Fruit fly (Drosophila melanogaster) whole organism, embryonic: ENCODE results near the gene bero.
A peak's percentile ranks its signal among the peaks of the same experiment; 100 is the strongest.

Experiments used
- Atf6 ChIP-seq: fragments of 200-800 bp; sonication (Bioruptor generic); IDR thresholded peaks from 2 replicates; pipeline ENCODE4 v1.3.6; 2022; ENCODE audit warnings: missing biosample characterization, missing genetic modification characterization
- B-H1 ChIP-seq: fragments of 200-800 bp; sonication (Bioruptor generic); IDR thresholded peaks from 3 replicates; pipeline ENCODE4 v1.3.6; 2022; ENCODE audit warnings: missing biosample characterization, missing genetic modification characterization
- CG10366 ChIP-seq: fragments of 200-800 bp; sonication (Bioruptor generic); IDR thresholded peaks from 2 replicates; pipeline ENCODE4 v1.3.6; 2022; ENCODE audit warnings: missing biosample characterization, missing genetic modification characterization
- CG1529 ChIP-seq: fragments of 200-800 bp; sonication (Bioruptor generic); optimal IDR thresholded peaks from 3 replicates; lab custom pipeline; 2018; ENCODE audit warnings: missing biosample characterization, missing genetic modification characterization
- CG18262 ChIP-seq: fragments of 200-800 bp; optimal IDR thresholded peaks from 3 replicates; lab custom pipeline; 2019; ENCODE audit warnings: missing biosample characterization, mild to moderate bottlenecking, missing genetic modification characterization, moderate library complexity
- CG2120 ChIP-seq: fragments of 200-800 bp; sonication (Bioruptor generic); optimal IDR thresholded peaks from 3 replicates; lab custom pipeline; 2016; ENCODE audit warnings: missing biosample characterization, missing genetic modification characterization
- CG30431 ChIP-seq: fragments of 200-800 bp; sonication (Bioruptor generic); optimal IDR thresholded peaks from 2 replicates; lab custom pipeline; 2017; ENCODE audit warnings: missing biosample characterization, missing genetic modification characterization
- CG31441 ChIP-seq: fragments of 200-800 bp; sonication (Bioruptor generic); IDR thresholded peaks from 2 replicates; pipeline ENCODE4 v1.3.6; 2022; ENCODE audit warnings: missing biosample characterization, missing genetic modification characterization
- CG7786 ChIP-seq: fragments of 200-800 bp; sonication (Bioruptor generic); optimal IDR thresholded peaks from 2 replicates; lab custom pipeline; 2016; ENCODE audit warnings: missing biosample characterization, missing genetic modification characterization
- CG8290 ChIP-seq, 3 experiments: fragments of 200-800 bp; sonication (Bioruptor generic); optimal IDR thresholded peaks; 2 replicates each; lab custom pipeline; 2016 to 2019; ENCODE audit warnings: missing biosample characterization in 3 of 3, missing genetic modification characterization in 3 of 3, mild to moderate bottlenecking in 2 of 3, moderate library complexity in 1 of 3
- CG8388 ChIP-seq: fragments of 200-800 bp; sonication (Bioruptor generic); optimal IDR thresholded peaks from 2 replicates; lab custom pipeline; 2019; ENCODE audit warnings: missing biosample characterization, mild to moderate bottlenecking, missing genetic modification characterization, moderate library complexity
- CG9437 ChIP-seq: fragments of 200-800 bp; sonication (Bioruptor generic); optimal IDR thresholded peaks from 2 replicates; lab custom pipeline; 2018; ENCODE audit warnings: missing biosample characterization, mild to moderate bottlenecking, missing genetic modification characterization
- CG9609 ChIP-seq: fragments of 200-800 bp; sonication (Bioruptor generic); optimal IDR thresholded peaks from 3 replicates; lab custom pipeline; 2016; ENCODE audit warnings: missing biosample characterization, missing genetic modification characterization
- Dll ChIP-seq: fragments of 200-800 bp; sonication (Bioruptor generic); IDR thresholded peaks from 4 replicates; pipeline ENCODE4 v1.3.6; 2022; ENCODE audit warnings: missing biosample characterization, missing genetic modification characterization; ENCODE audit not compliant: partially characterized antibody
- Hr3 ChIP-seq: fragments of 200-800 bp; sonication (Bioruptor generic); optimal IDR thresholded peaks from 3 replicates; lab custom pipeline; 2016; ENCODE audit warnings: missing biosample characterization, missing genetic modification characterization
- MESR4 ChIP-seq: fragments of 200-800 bp; sonication (Bioruptor generic); optimal IDR thresholded peaks from 2 replicates; lab custom pipeline; 2018; ENCODE audit warnings: missing biosample characterization, mild to moderate bottlenecking, missing genetic modification characterization, moderate library complexity
- Oaz ChIP-seq: fragments of 200-800 bp; sonication (Bioruptor generic); IDR thresholded peaks from 2 replicates; pipeline ENCODE4 v1.3.6; 2022; ENCODE audit warnings: missing biosample characterization, missing genetic modification characterization
- Oli ChIP-seq: fragments of 200-800 bp; sonication (Bioruptor generic); optimal IDR thresholded peaks from 2 replicates; lab custom pipeline; 2018; ENCODE audit warnings: missing biosample characterization, mild to moderate bottlenecking, missing genetic modification characterization, moderate library complexity
- Pdp1 ChIP-seq, 2 experiments: fragments of 200-800 bp; sonication (Bioruptor generic); optimal IDR thresholded peaks; 3 replicates each; lab custom pipeline; 2016; ENCODE audit warnings: missing biosample characterization in 2 of 2, missing genetic modification characterization in 2 of 2, mild to moderate bottlenecking in 1 of 2, moderate library complexity in 1 of 2
- Sox100B ChIP-seq: fragments of 200-800 bp; sonication (Bioruptor generic); optimal IDR thresholded peaks from 3 replicates; lab custom pipeline; 2018; ENCODE audit warnings: missing biosample characterization, mild to moderate bottlenecking, missing genetic modification characterization
- Sry-β ChIP-seq: fragments of 200-800 bp; sonication (Bioruptor generic); optimal IDR thresholded peaks from 2 replicates; lab custom pipeline; 2018; ENCODE audit warnings: missing biosample characterization, mild to moderate bottlenecking, missing genetic modification characterization, moderate library complexity
- Xbp1 ChIP-seq: fragments of 200-800 bp; sonication (Bioruptor generic); optimal IDR thresholded peaks from 3 replicates; lab custom pipeline; 2016; ENCODE audit warnings: missing biosample characterization, mild to moderate bottlenecking, missing genetic modification characterization
- Xrp1 ChIP-seq: fragments of 200-800 bp; sonication (Bioruptor generic); IDR thresholded peaks from 2 replicates; pipeline ENCODE4 v1.3.6; 2022; ENCODE audit warnings: missing biosample characterization, missing genetic modification characterization
- abd-A ChIP-seq: fragments of 200-800 bp; sonication (Bioruptor generic); optimal IDR thresholded peaks from 3 replicates; lab custom pipeline; 2019; ENCODE audit warnings: missing biosample characterization, mild to moderate bottlenecking, missing genetic modification characterization, moderate library complexity
- al ChIP-seq: fragments of 200-800 bp; sonication (Bioruptor generic); IDR thresholded peaks from 2 replicates; pipeline ENCODE4 v1.3.6; 2022; ENCODE audit warnings: missing biosample characterization, missing genetic modification characterization
- cad ChIP-seq: fragments of >200 bp; optimal IDR thresholded peaks from 2 replicates; lab custom pipeline; 2017; ENCODE audit warnings: missing biosample characterization, missing genetic modification characterization
- chif ChIP-seq, 2 experiments: fragments of 200-800 bp; sonication (Bioruptor generic); optimal IDR thresholded peaks; 3 replicates each; lab custom pipeline; 2016; ENCODE audit warnings: missing biosample characterization in 2 of 2, missing genetic modification characterization in 2 of 2
- disco-r ChIP-seq: fragments of 200-800 bp; sonication (Bioruptor generic); optimal IDR thresholded peaks from 2 replicates; lab custom pipeline; 2016; ENCODE audit warnings: missing biosample characterization, missing genetic modification characterization
- grau ChIP-seq: fragments of 200-800 bp; optimal IDR thresholded peaks from 3 replicates; lab custom pipeline; 2019; ENCODE audit warnings: missing biosample characterization, mild to moderate bottlenecking, missing genetic modification characterization, moderate library complexity
- gro ChIP-seq: fragments of 200-800 bp; sonication (Bioruptor generic); optimal IDR thresholded peaks from 2 replicates; lab custom pipeline; 2016; ENCODE audit warnings: missing biosample characterization, missing genetic modification characterization
- hkb ChIP-seq, 2 experiments: fragments of 200-800 bp in 1 of 2; fragments of >200 bp in 1 of 2; sonication (Bioruptor generic) in 1 of 2; IDR thresholded peaks in 1 of 2; optimal IDR thresholded peaks in 1 of 2; 2 replicates each; pipeline versions ENCODE4 v1.3.6 to Lab custom; 2017 to 2022; ENCODE audit warnings: missing biosample characterization in 1 of 2, missing genetic modification characterization in 1 of 2
- lola ChIP-seq, 3 experiments: fragments of >200 bp in 2 of 3; fragments of 200-800 bp in 1 of 3; sonication (Bioruptor generic) in 1 of 3; optimal IDR thresholded peaks; 2 replicates each; lab custom pipeline; 2017 to 2019; ENCODE audit warnings: missing biosample characterization in 3 of 3, missing genetic modification characterization in 3 of 3, mild to moderate bottlenecking in 1 of 3, moderate library complexity in 1 of 3
- nmo ChIP-seq: fragments of 200-800 bp; sonication (Bioruptor generic); optimal IDR thresholded peaks from 2 replicates; lab custom pipeline; 2018; ENCODE audit warnings: missing biosample characterization, mild to moderate bottlenecking, missing genetic modification characterization, moderate library complexity
- odd ChIP-seq: fragments of 200-800 bp; sonication (Bioruptor generic); optimal IDR thresholded peaks from 2 replicates; lab custom pipeline; 2017; ENCODE audit warnings: missing biosample characterization, mild to moderate bottlenecking, missing genetic modification characterization
- prd ChIP-seq, 3 experiments: fragments of >200 bp in 2 of 3; fragments of 200-800 bp in 1 of 3; sonication (Bioruptor generic) in 1 of 3; optimal IDR thresholded peaks in 2 of 3; IDR thresholded peaks in 1 of 3; 2 replicates in 2 of 3; 3 replicates in 1 of 3; pipeline versions ENCODE4 v1.3.6 to Lab custom; 2017 to 2022; ENCODE audit warnings: missing biosample characterization in 1 of 3, missing genetic modification characterization in 1 of 3
- shn ChIP-seq: fragments of 200-800 bp; sonication (Bioruptor generic); optimal IDR thresholded peaks from 3 replicates; lab custom pipeline; 2016; ENCODE audit warnings: missing biosample characterization, missing genetic modification characterization
- sima ChIP-seq: fragments of 200-800 bp; sonication (Bioruptor generic); optimal IDR thresholded peaks from 2 replicates; lab custom pipeline; 2016; ENCODE audit warnings: missing biosample characterization, missing genetic modification characterization
- slbo ChIP-seq: fragments of 200-800 bp; sonication (Bioruptor generic); IDR thresholded peaks from 2 replicates; pipeline ENCODE4 v1.3.6; 2022; ENCODE audit warnings: missing biosample characterization, missing genetic modification characterization
- stwl ChIP-seq: fragments of 200-800 bp; sonication (Bioruptor generic); optimal IDR thresholded peaks from 3 replicates; lab custom pipeline; 2018; ENCODE audit warnings: missing biosample characterization, mild to moderate bottlenecking, missing genetic modification characterization, moderate library complexity
- tap ChIP-seq: fragments of 200-800 bp; optimal IDR thresholded peaks from 3 replicates; lab custom pipeline; 2019; ENCODE audit warnings: missing biosample characterization, mild to moderate bottlenecking, missing genetic modification characterization, moderate library complexity
- tio ChIP-seq: fragments of 200-800 bp; sonication (Bioruptor generic); optimal IDR thresholded peaks from 2 replicates; lab custom pipeline; 2017; ENCODE audit warnings: missing biosample characterization, missing genetic modification characterization, inconsistent platforms
- tll ChIP-seq, 2 experiments: fragments of 200-800 bp in 1 of 2; fragments of >200 bp in 1 of 2; sonication (Bioruptor generic) in 1 of 2; optimal IDR thresholded peaks; 2 replicates each; lab custom pipeline; 2017 to 2019; ENCODE audit warnings: missing biosample characterization in 2 of 2, missing genetic modification characterization in 2 of 2, mild to moderate bottlenecking in 1 of 2, moderate library complexity in 1 of 2
- tna ChIP-seq: fragments of 200-800 bp; sonication (Bioruptor generic); IDR thresholded peaks from 2 replicates; pipeline ENCODE4 v1.3.6; 2022; ENCODE audit warnings: missing biosample characterization, missing genetic modification characterization; ENCODE audit not compliant: partially characterized antibody
- trh ChIP-seq: fragments of 200-800 bp; sonication (Bioruptor generic); optimal IDR thresholded peaks from 2 replicates; lab custom pipeline; 2016; ENCODE audit warnings: missing biosample characterization, missing genetic modification characterization
- unpg ChIP-seq: fragments of 200-800 bp; sonication (Bioruptor generic); optimal IDR thresholded peaks from 3 replicates; lab custom pipeline; 2018; ENCODE audit warnings: missing biosample characterization, mild to moderate bottlenecking, missing genetic modification characterization, moderate library complexity
- zf30C ChIP-seq: fragments of 200-800 bp; sonication (Bioruptor generic); optimal IDR thresholded peaks from 3 replicates; lab custom pipeline; 2018; ENCODE audit warnings: missing biosample characterization, mild to moderate bottlenecking, missing genetic modification characterization

Gene bero

DNA sequence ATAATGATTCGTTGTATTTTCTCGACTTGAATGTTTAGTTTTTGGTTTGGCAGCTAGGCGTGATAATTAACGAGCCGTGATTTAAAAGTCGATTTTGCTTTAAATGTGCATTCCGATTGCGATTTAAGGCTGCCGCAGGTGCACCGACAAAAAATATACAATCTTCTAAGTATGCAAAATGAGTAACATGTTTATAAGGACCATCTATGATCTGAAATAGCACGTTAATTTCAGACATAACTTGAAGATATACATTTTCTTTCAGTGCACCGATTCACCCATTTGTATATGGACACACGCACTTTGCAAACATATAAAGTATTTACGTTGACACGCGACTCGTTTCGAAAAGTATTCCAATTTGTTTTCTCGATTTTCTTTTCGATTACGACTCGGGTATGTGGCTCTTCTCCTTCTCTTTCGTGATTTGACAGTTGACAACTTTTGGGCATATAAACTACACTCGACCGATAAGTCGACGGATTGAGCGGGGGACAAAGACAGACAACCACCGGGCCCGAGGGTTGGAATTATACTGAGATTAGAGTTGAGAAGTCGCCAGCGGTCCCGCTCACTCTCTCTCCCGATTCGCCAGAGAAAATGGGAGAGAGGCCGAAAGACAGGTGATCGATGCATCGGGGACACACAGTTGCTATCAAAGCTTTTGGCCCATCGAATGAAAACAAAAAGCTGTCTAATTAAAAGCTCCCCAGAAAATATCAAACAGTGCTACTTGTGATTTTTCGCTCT lies 31.5 kb downstream of the bero start (continued):
- no peak for TF ChIP-seq stwl (tag; lab: Kevin White, UChicago)
- TF ChIP-seq lola (GFP tag; optimal IDR thresholded peaks at IDR 0.05; lab: Kevin White, UChicago) = peak in 1 of 3 experiments; percentile 38
- TF ChIP-seq Oaz (GFP tag; lab: Robert Waterston, UW) = no peak
- peak; percentile 34 for TF ChIP-seq CG9437 (GFP tag; lab: Kevin White, UChicago)
- peak; percentile 58 for TF ChIP-seq Sox100B (GFP tag; lab: Kevin White, UChicago)
- TF ChIP-seq disco-r = no peak
- no peak for TF ChIP-seq Hr3 (GFP tag; lab: Kevin White, UChicago)
- TF ChIP-seq CG2120 = peak; percentile 4
- no peak for TF ChIP-seq MESR4 (GFP tag; lab: Kevin White, UChicago)
- TF ChIP-seq tna (GFP tag; lab: Robert Waterston, UW) = no peak
- no peak for TF ChIP-seq CG9609 (GFP tag; lab: Kevin White, UChicago)
- TF ChIP-seq grau (tag; lab: Kevin White, UChicago) = peak; percentile 33
- TF ChIP-seq abd-A (tag; lab: Kevin White, UChicago) = peak; percentile 30
- peak; percentile 27 for TF ChIP-seq trh (GFP tag; lab: Kevin White, UChicago)
- peak; percentile 29; the same call in 1 of the 3 replicates for TF ChIP-seq B-H1 (GFP tag; lab: Robert Waterston, UW)
- peak; percentile 34 for TF ChIP-seq unpg (GFP tag; lab: Kevin White, UChicago)
- peak; percentile 29 for TF ChIP-seq sima
- TF ChIP-seq Oli (tag; lab: Kevin White, UChicago) = peak; percentile 62
- peak; percentile 42 for TF ChIP-seq CG1529 (GFP tag; lab: Kevin White, UChicago)
- TF ChIP-seq CG7786 (GFP tag; lab: Kevin White, UChicago) = peak; percentile 34
- TF ChIP-seq Atf6 (GFP tag; lab: Robert Waterston, UW) = no peak; the same call in none of the 2 replicates
- peak; percentile 42 for TF ChIP-seq nmo (GFP tag; lab: Kevin White, UChicago)
- no peak for TF ChIP-seq odd
- TF ChIP-seq Pdp1 (GFP tag; optimal IDR thresholded peaks at IDR 0.05; lab: Kevin White, UChicago) = peak; percentile 5 to 31
- peak; percentile 26 for TF ChIP-seq Xbp1 (GFP tag; lab: Kevin White, UChicago)
- peak; percentile 42 for TF ChIP-seq shn (GFP tag; lab: Kevin White, UChicago)
- 0 out of 4 replicates have a peak, but pooled peaks have one; percentile 22 for TF ChIP-seq Dll (GFP tag; lab: Robert Waterston, UW)
- no peak for TF ChIP-seq al
- peak; percentile 43; the same call in 1 of the 2 replicates for TF ChIP-seq Xrp1
- no peak for TF ChIP-seq hkb (optimal IDR thresholded peaks at IDR 0.05; lab: Kevin White, UChicago)
- TF ChIP-seq hkb (GFP tag; IDR thresholded peaks at IDR 0.05; lab: Robert Waterston, UW) = peak; percentile 31; the same call in 1 of the 2 replicates
- TF ChIP-seq Sry-β (GFP tag; lab: Kevin White, UChicago) = peak; percentile 21
- peak; percentile 14 for TF ChIP-seq gro (GFP tag; lab: Kevin White, UChicago)
- peak; percentile 41; the same call in 1 of the 2 replicates for TF ChIP-seq CG10366 (GFP tag; lab: Robert Waterston, UW)
- peak; percentile 37 for TF ChIP-seq zf30C (GFP tag; lab: Kevin White, UChicago)
- TF ChIP-seq tap (tag; lab: Kevin White, UChicago) = no peak
- peak; percentile 41 for TF ChIP-seq tio
- TF ChIP-seq CG8388 (GFP tag; lab: Kevin White, UChicago) = peak; percentile 7
- no peak for TF ChIP-seq CG30431 (GFP tag; lab: Kevin White, UChicago)
- TF ChIP-seq prd (optimal IDR thresholded peaks at IDR 0.05; lab: Kevin White, UChicago) = no peak
- TF ChIP-seq prd (GFP tag; IDR thresholded peaks at IDR 0.05; lab: Robert Waterston, UW) = peak; percentile 26; the same call in 1 of the 3 replicates
- 0 out of 2 replicates have a peak, but pooled peaks have one; percentile 46 for TF ChIP-seq CG31441
- TF ChIP-seq cad (GFP tag; lab: Kevin White, UChicago) = no peak
- peak; percentile 34; the same call in 1 of the 2 replicates for TF ChIP-seq slbo (GFP tag; lab: Robert Waterston, UW)
- TF ChIP-seq chif (GFP tag; optimal IDR thresholded peaks at IDR 0.05; lab: Kevin White, UChicago) = peak in 1 of 2 experiments; percentile 5
- peak; percentile 41 for TF ChIP-seq CG18262 (tag; lab: Kevin White, UChicago)
- no peak for TF ChIP-seq tll (GFP tag; optimal IDR thresholded peaks at IDR 0.05; lab: Kevin White, UChicago)
- no peak for TF ChIP-seq CG8290 (GFP tag; optimal IDR thresholded peaks at IDR 0.05; lab: Kevin White, UChicago)
- peak in 1 of 2 experiments; percentile 11 for TF ChIP-seq CG8290 (tag; optimal IDR thresholded peaks at IDR 0.05; lab: Kevin White, UChicago)
